Worm (Caenorhabditis elegans) whole organism, L2 larva: ENCODE results near the gene unc-58.

Experiments
- C34F6.9 ChIP-seq: fragments of 150-350 bp; optimal IDR thresholded peaks from 2 replicates; lab custom pipeline; 2014; ENCODE audit warnings: missing biosample characterization, missing genetic modification characterization
- F13H6.1 ChIP-seq: sonication (generic microtip); optimal IDR thresholded peaks from 2 replicates; lab custom pipeline; 2016; ENCODE audit warnings: missing genetic modification characterization, missing compliant biosample characterization
- R02D3.7 ChIP-seq: fragments of 150-350 bp; optimal IDR thresholded peaks from 2 replicates; lab custom pipeline; 2014; ENCODE audit warnings: missing biosample characterization, missing genetic modification characterization
- Y55F3AM.14 ChIP-seq: fragments of 200-800 bp; sonication (Bioruptor generic); optimal IDR thresholded peaks from 2 replicates; lab custom pipeline; 2018; ENCODE audit warnings: mild to moderate bottlenecking, missing genetic modification characterization, missing compliant biosample characterization
- ZK546.5 ChIP-seq: sonication (generic microtip); optimal IDR thresholded peaks from 2 replicates; lab custom pipeline; 2017; ENCODE audit warnings: missing biosample characterization, missing genetic modification characterization
- alr-1 ChIP-seq: fragments of 150-350 bp; optimal IDR thresholded peaks from 2 replicates; lab custom pipeline; 2014; ENCODE audit warnings: missing biosample characterization, missing genetic modification characterization
- ama-1 ChIP-seq: fragments of 150-350 bp; optimal IDR thresholded peaks from 2 replicates; lab custom pipeline; 2018; ENCODE audit warnings: inconsistent platforms
- blmp-1 ChIP-seq: sonication (generic microtip); optimal IDR thresholded peaks from 2 replicates; lab custom pipeline; 2017; ENCODE audit warnings: missing genetic modification characterization, mild to moderate bottlenecking, missing compliant biosample characterization, antibody characterized with exemption, moderate library complexity; ENCODE audit not compliant: insufficient read depth
- ceh-16 ChIP-seq: fragments of 150-350 bp; optimal IDR thresholded peaks from 2 replicates; lab custom pipeline; 2014; ENCODE audit warnings: missing biosample characterization, missing genetic modification characterization
- ceh-82 ChIP-seq: fragments of 150-350 bp; optimal IDR thresholded peaks from 2 replicates; lab custom pipeline; 2014; ENCODE audit warnings: missing biosample characterization, missing genetic modification characterization
- crh-2 ChIP-seq: sonication (generic microtip); optimal IDR thresholded peaks from 2 replicates; lab custom pipeline; 2017; ENCODE audit warnings: missing biosample characterization, missing genetic modification characterization
- dmd-4 ChIP-seq: sonication (generic microtip); optimal IDR thresholded peaks from 2 replicates; lab custom pipeline; 2017; ENCODE audit warnings: missing biosample characterization, missing genetic modification characterization
- egl-27 ChIP-seq: sonication (generic microtip); optimal IDR thresholded peaks from 3 replicates; lab custom pipeline; 2017; ENCODE audit warnings: missing biosample characterization, missing genetic modification reagents, missing genetic modification characterization
- elt-1 ChIP-seq: fragments of 150-350 bp; optimal IDR thresholded peaks from 2 replicates; lab custom pipeline; 2014; ENCODE audit warnings: missing biosample characterization, missing genetic modification characterization
- elt-3 ChIP-seq: sonication (generic microtip); optimal IDR thresholded peaks from 2 replicates; lab custom pipeline; 2017; ENCODE audit warnings: missing biosample characterization, missing genetic modification characterization
- fos-1 ChIP-seq: fragments of 150-350 bp; optimal IDR thresholded peaks from 2 replicates; lab custom pipeline; 2014; ENCODE audit warnings: missing biosample characterization, missing genetic modification characterization
- gmeb-1 ChIP-seq: fragments of 150-350 bp; optimal IDR thresholded peaks from 2 replicates; lab custom pipeline; 2014; ENCODE audit warnings: missing biosample characterization, missing genetic modification characterization
- lin-11 ChIP-seq: fragments of 150-350 bp; sonication (generic microtip); optimal IDR thresholded peaks from 2 replicates; lab custom pipeline; 2014; ENCODE audit warnings: missing biosample characterization, missing genetic modification characterization, inconsistent platforms, mixed read lengths
- lin-13 ChIP-seq: fragments of 150-350 bp; optimal IDR thresholded peaks from 2 replicates; lab custom pipeline; 2014; ENCODE audit warnings: missing biosample characterization, missing genetic modification reagents, missing genetic modification characterization
- lin-39 ChIP-seq: fragments of 150-350 bp; optimal IDR thresholded peaks from 2 replicates; lab custom pipeline; 2014; ENCODE audit warnings: missing biosample characterization, missing genetic modification reagents, missing genetic modification characterization
- lsy-2 ChIP-seq, 2 experiments: fragments of 150-350 bp in 1 of 2; sonication (generic microtip) in 1 of 2; optimal IDR thresholded peaks; 2 replicates each; lab custom pipeline; 2014 to 2017; ENCODE audit warnings: missing biosample characterization in 2 of 2, missing genetic modification characterization in 2 of 2
- mab-5 ChIP-seq: fragments of 150-350 bp; optimal IDR thresholded peaks from 2 replicates; lab custom pipeline; 2014; ENCODE audit warnings: missing biosample characterization, missing genetic modification characterization
- mbf-1 ChIP-seq: sonication (generic microtip); optimal IDR thresholded peaks from 2 replicates; lab custom pipeline; 2017; ENCODE audit warnings: missing biosample characterization, missing genetic modification characterization
- mdl-1 ChIP-seq, 2 experiments: fragments of 150-350 bp in 1 of 2; sonication (generic microtip) in 1 of 2; optimal IDR thresholded peaks; 2 replicates each; lab custom pipeline; 2017; ENCODE audit warnings: missing biosample characterization in 2 of 2, missing genetic modification characterization in 2 of 2
- nhr-10 ChIP-seq: sonication (generic microtip); optimal IDR thresholded peaks from 2 replicates; lab custom pipeline; 2017; ENCODE audit warnings: missing biosample characterization, missing genetic modification characterization
- nhr-11 ChIP-seq: fragments of 150-350 bp; optimal IDR thresholded peaks from 2 replicates; lab custom pipeline; 2014; ENCODE audit warnings: missing biosample characterization, missing genetic modification characterization
- nhr-12 ChIP-seq: fragments of 150-350 bp; optimal IDR thresholded peaks from 2 replicates; lab custom pipeline; 2014; ENCODE audit warnings: missing biosample characterization, missing genetic modification characterization
- nhr-129 ChIP-seq: fragments of 150-350 bp; optimal IDR thresholded peaks from 2 replicates; lab custom pipeline; 2014; ENCODE audit warnings: missing biosample characterization, missing genetic modification characterization
- nhr-21 ChIP-seq: fragments of 150-350 bp; optimal IDR thresholded peaks from 2 replicates; lab custom pipeline; 2014; ENCODE audit warnings: missing biosample characterization, missing genetic modification characterization
- nhr-23 ChIP-seq: fragments of 150-350 bp; optimal IDR thresholded peaks from 2 replicates; lab custom pipeline; 2014; ENCODE audit warnings: missing biosample characterization, missing genetic modification reagents, missing genetic modification characterization
- nhr-237 ChIP-seq: fragments of 150-350 bp; optimal IDR thresholded peaks from 2 replicates; lab custom pipeline; 2014; ENCODE audit warnings: missing biosample characterization, missing genetic modification characterization
- nhr-25 ChIP-seq: fragments of 150-350 bp; sonication (generic microtip); optimal IDR thresholded peaks from 3 replicates; lab custom pipeline; 2014; ENCODE audit warnings: missing biosample characterization, missing genetic modification characterization
- nhr-6 ChIP-seq: fragments of 150-350 bp; optimal IDR thresholded peaks from 2 replicates; lab custom pipeline; 2014; ENCODE audit warnings: missing biosample characterization, missing genetic modification characterization
- nhr-77 ChIP-seq: fragments of 150-350 bp; optimal IDR thresholded peaks from 2 replicates; lab custom pipeline; 2014; ENCODE audit warnings: missing biosample characterization, missing genetic modification characterization
- peb-1 ChIP-seq: fragments of 150-350 bp; optimal IDR thresholded peaks from 2 replicates; lab custom pipeline; 2014; ENCODE audit warnings: missing biosample characterization, missing genetic modification characterization
- sem-4 ChIP-seq: fragments of 150-350 bp; optimal IDR thresholded peaks from 2 replicates; lab custom pipeline; 2014; ENCODE audit warnings: missing biosample characterization, missing genetic modification reagents, missing genetic modification characterization
- skn-1 ChIP-seq: sonication (generic microtip); optimal IDR thresholded peaks from 2 replicates; lab custom pipeline; 2017; ENCODE audit warnings: missing biosample characterization, missing genetic modification characterization
- sma-3 ChIP-seq: sonication (generic microtip); optimal IDR thresholded peaks from 2 replicates; lab custom pipeline; 2016; ENCODE audit warnings: missing genetic modification reagents, missing genetic modification characterization, missing compliant biosample characterization
- sma-9 ChIP-seq, 2 experiments: fragments of 150-350 bp in 1 of 2; sonication (generic microtip) in 1 of 2; optimal IDR thresholded peaks; 2 replicates each; lab custom pipeline; 2014 to 2016; ENCODE audit warnings: missing genetic modification characterization in 2 of 2, mild to moderate bottlenecking in 1 of 2, missing biosample characterization in 1 of 2, missing compliant biosample characterization in 1 of 2, missing genetic modification reagents in 1 of 2, moderate library complexity in 1 of 2
- snpc-4 ChIP-seq: fragments of 150-350 bp; optimal IDR thresholded peaks from 2 replicates; lab custom pipeline; 2014; ENCODE audit warnings: missing biosample characterization, missing genetic modification characterization
- unc-39 ChIP-seq: fragments of 150-350 bp; optimal IDR thresholded peaks from 2 replicates; lab custom pipeline; 2014; ENCODE audit warnings: missing biosample characterization, missing genetic modification characterization
- unc-55 ChIP-seq: fragments of 150-350 bp; sonication (generic microtip); optimal IDR thresholded peaks from 3 replicates; lab custom pipeline; 2014; ENCODE audit warnings: missing biosample characterization, missing genetic modification reagents, missing genetic modification characterization
- unc-62 ChIP-seq: fragments of 150-350 bp; optimal IDR thresholded peaks from 2 replicates; lab custom pipeline; 2014; ENCODE audit warnings: missing biosample characterization, missing genetic modification reagents, missing genetic modification characterization
- zag-1 ChIP-seq: fragments of 150-350 bp; optimal IDR thresholded peaks from 2 replicates; lab custom pipeline; 2014; ENCODE audit warnings: missing biosample characterization, missing genetic modification characterization
- ztf-11 ChIP-seq: sonication (generic microtip); optimal IDR thresholded peaks from 2 replicates; lab custom pipeline; 2017; ENCODE audit warnings: missing biosample characterization, missing genetic modification characterization
- ztf-4 ChIP-seq: fragments of 150-350 bp; optimal IDR thresholded peaks from 2 replicates; lab custom pipeline; 2014; ENCODE audit warnings: missing biosample characterization, missing genetic modification characterization

unc-58 gene

ce11 chrX:10146592-10146991 lies 13.6 kb upstream of the unc-58 start, which contains the start of gene unc-115 (continued):
- peak; percentile 52 for TF ChIP-seq lin-13 (GFP tag; lab: Kevin White, UChicago)
- peak; percentile 84 for TF ChIP-seq crh-2
- no peak for TF ChIP-seq alr-1 (tag; lab: Kevin White, UChicago)
- TF ChIP-seq mbf-1 (tag; lab: Kevin White, UChicago) = no peak

ce11 chrX:10145011-10145410 lies 12.0 kb upstream of the unc-58 start:
- TF ChIP-seq lsy-2 (tag; optimal IDR thresholded peaks at IDR 0.05; lab: Kevin White, UChicago) (peak; percentile 35 to 49), alr-1 (tag; lab: Kevin White, UChicago) (no peak), mdl-1 (tag; optimal IDR thresholded peaks at IDR 0.05; lab: Kevin White, UChicago) (no peak), nhr-237 (no peak), lin-39 (tag; lab: Kevin White, UChicago) (no peak), R02D3.7 (tag; lab: Kevin White, UChicago) (no peak), mbf-1 (tag; lab: Kevin White, UChicago) (no peak), ztf-11 (no peak), C34F6.9 (peak; percentile 53), snpc-4 (tag; lab: Kevin White, UChicago) (no peak), nhr-12 (tag; lab: Kevin White, UChicago) (no peak), F13H6.1 (tag; lab: Kevin White, UChicago) (peak; percentile 51), nhr-25 (tag; lab: Kevin White, UChicago) (no peak), ama-1 (no peak), nhr-11 (tag; lab: Kevin White, UChicago) (peak; percentile 23), skn-1 (tag; lab: Kevin White, UChicago) (no peak), zag-1 (tag; lab: Kevin White, UChicago) (no peak), egl-27 (tag; lab: Kevin White, UChicago) (no peak), gmeb-1 (tag; lab: Kevin White, UChicago) (peak; percentile 27), nhr-77 (no peak), nhr-129 (tag; lab: Kevin White, UChicago) (peak; percentile 49), dmd-4 (tag; lab: Kevin White, UChicago) (no peak), lin-11 (tag; lab: Kevin White, UChicago) (no peak), unc-39 (tag; lab: Kevin White, UChicago) (no peak), elt-3 (no peak), nhr-10 (tag; lab: Kevin White, UChicago) (no peak), unc-55 (GFP tag; lab: Kevin White, UChicago) (peak; percentile 49), ceh-82 (tag; lab: Kevin White, UChicago) (no peak), nhr-21 (tag; lab: Kevin White, UChicago) (peak; percentile 59), unc-62 (GFP tag; lab: Kevin White, UChicago) (no peak), ZK546.5 (tag; lab: Kevin White, UChicago) (no peak), fos-1 (tag; lab: Kevin White, UChicago) (peak; percentile 35), sma-3 (GFP tag; lab: Kevin White, UChicago) (peak; percentile 66), ceh-16 (peak; percentile 14), Y55F3AM.14 (GFP tag; lab: Kevin White, UChicago) (peak; percentile 40), nhr-23 (tag; lab: Kevin White, UChicago) (no peak), crh-2 (peak; percentile 80), ztf-4 (tag; lab: Kevin White, UChicago) (peak; percentile 36), peb-1 (tag; lab: Kevin White, UChicago) (no peak), blmp-1 (tag; lab: Kevin White, UChicago) (peak; percentile 7), elt-1 (no peak), sma-9 (GFP tag; optimal IDR thresholded peaks at IDR 0.05; lab: Kevin White, UChicago) (peak; percentile 79), sma-9 (tag; optimal IDR thresholded peaks at IDR 0.05; lab: Kevin White, UChicago) (no peak), sem-4 (tag; lab: Kevin White, UChicago) (peak; percentile 16), mab-5 (tag; lab: Kevin White, UChicago) (peak; percentile 29), lin-13 (GFP tag; lab: Kevin White, UChicago) (peak; percentile 68), nhr-6 (tag; lab: Kevin White, UChicago) (no peak)
